Worm (Caenorhabditis elegans) whole organism, L4/young adult: Measurements from ENCODE around the gene srg-69.

ENCODE experiments used
- W03F9.2 ChIP-seq: fragments of 150-350 bp; optimal IDR thresholded peaks from 2 replicates; lab custom pipeline; 2014; ENCODE audit warnings: missing biosample characterization, missing genetic modification characterization
- dao-5 ChIP-seq: sonication (generic microtip); optimal IDR thresholded peaks from 2 replicates; lab custom pipeline; 2016; ENCODE audit warnings: missing genotype, missing genetic modification characterization, moderate library complexity, missing compliant biosample characterization
- him-1 ChIP-seq: sonication (generic microtip); optimal IDR thresholded peaks from 2 replicates; lab custom pipeline; 2016; ENCODE audit warnings: missing genotype, missing genetic modification reagents, missing genetic modification characterization, missing compliant biosample characterization

- TF ChIP-seq him-1 (no peak), W03F9.2 (peak; percentile 89), dao-5 (no peak)
Observed at ce11 chrII:5373275-5374047, 18.0 kb downstream of the srg-69 start, which contains the start of the genes agt-2 and F09E5.3.
